Fruit fly (Drosophila melanogaster) whole organism, wandering third instar larva: ENCODE measurements around the gene CG13023.
A peak's percentile ranks its signal among the peaks of the same experiment; 100 is the strongest.
"Not testable (repeated sequence)": the region's sequence is repeated elsewhere in the genome, so short reads cannot be mapped to it uniquely, and the experiment has no call there.

Experiments used
- Abd-B ChIP-seq: fragments of >200 bp; optimal IDR thresholded peaks from 2 replicates; lab custom pipeline; 2017; ENCODE audit warnings: missing biosample characterization, missing genetic modification characterization
- CG9705 ChIP-seq: fragments of 200-800 bp; sonication (Bioruptor generic); optimal IDR thresholded peaks from 2 replicates; lab custom pipeline; 2018; ENCODE audit warnings: missing biosample characterization, mild to moderate bottlenecking, missing genetic modification characterization
- CrebA ChIP-seq: fragments of 200-800 bp; sonication (Bioruptor generic); optimal IDR thresholded peaks from 2 replicates; lab custom pipeline; 2016; ENCODE audit warnings: missing biosample characterization, mild to moderate bottlenecking, missing genetic modification characterization, borderline replicate concordance
- Dfd ChIP-seq: fragments of >200 bp; optimal IDR thresholded peaks from 2 replicates; lab custom pipeline; 2017; ENCODE audit warnings: missing biosample characterization, missing genetic modification characterization
- GATAd ChIP-seq: sonication (Bioruptor generic); optimal IDR thresholded peaks from 2 replicates; lab custom pipeline; 2016; ENCODE audit warnings: missing biosample characterization, missing genetic modification characterization
- Hnf4 ChIP-seq: fragments of 200-800 bp; sonication (Bioruptor generic); optimal IDR thresholded peaks from 2 replicates; lab custom pipeline; 2016; ENCODE audit warnings: missing biosample characterization, mild to moderate bottlenecking, missing genetic modification characterization
- Hr78 ChIP-seq: fragments of >200 bp; optimal IDR thresholded peaks from 2 replicates; lab custom pipeline; 2017; ENCODE audit warnings: missing biosample characterization, missing genetic modification characterization
- Hr83 ChIP-seq: fragments of 200-300 bp; sonication (Bioruptor generic); optimal IDR thresholded peaks from 2 replicates; lab custom pipeline; 2016; ENCODE audit warnings: missing biosample characterization, mild to moderate bottlenecking, missing genetic modification characterization, moderate library complexity; ENCODE audit not compliant: poor library complexity, severe bottlenecking
- Myc ChIP-seq: fragments of >200 bp; optimal IDR thresholded peaks from 2 replicates; lab custom pipeline; 2017
- N ChIP-seq: fragments of >200 bp; optimal IDR thresholded peaks from 2 replicates; lab custom pipeline; 2018; ENCODE audit warnings: missing biosample characterization, missing external identifiers, missing genetic modification characterization
- OdsH ChIP-seq: fragments of 200-800 bp; sonication (Bioruptor generic); optimal IDR thresholded peaks from 2 replicates; lab custom pipeline; 2016; ENCODE audit warnings: missing biosample characterization, mild to moderate bottlenecking, missing genetic modification characterization
- Rel ChIP-seq, 2 experiments: fragments of 200-800 bp; sonication (Bioruptor generic) in 1 of 2; optimal IDR thresholded peaks; 2 replicates in 1 of 2; 3 replicates in 1 of 2; lab custom pipeline; 2016 to 2019; ENCODE audit warnings: mild to moderate bottlenecking in 2 of 2, missing biosample characterization in 2 of 2, missing genetic modification characterization in 2 of 2, moderate library complexity in 1 of 2
- Sp1 ChIP-seq: fragments of 200-800 bp; sonication (Bioruptor generic); optimal IDR thresholded peaks from 3 replicates; lab custom pipeline; 2019; ENCODE audit warnings: missing biosample characterization, mild to moderate bottlenecking, missing genetic modification characterization, moderate library complexity
- Vsx2 ChIP-seq: fragments of 200-300, 225-300 bp; sonication (Bioruptor generic); optimal IDR thresholded peaks from 2 replicates; lab custom pipeline; 2018; ENCODE audit warnings: missing biosample characterization, missing genetic modification characterization; ENCODE audit not compliant: partially characterized antibody
- br ChIP-seq: fragments of 200-800 bp; sonication (Bioruptor generic); optimal IDR thresholded peaks from 2 replicates; lab custom pipeline; 2016; ENCODE audit warnings: missing biosample characterization, missing genetic modification characterization
- brk ChIP-seq: fragments of 200-800 bp; sonication (Bioruptor generic); optimal IDR thresholded peaks from 2 replicates; lab custom pipeline; 2016; ENCODE audit warnings: missing biosample characterization, mild to moderate bottlenecking, missing genetic modification characterization
- dl ChIP-seq, 2 experiments: fragments of 175-275, 200-275 bp in 1 of 2; fragments of 200-275 bp in 1 of 2; sonication (Bioruptor generic); optimal IDR thresholded peaks; lab custom pipeline; 2018; ENCODE audit warnings: mild to moderate bottlenecking in 2 of 2, missing biosample characterization in 2 of 2, missing genetic modification characterization in 2 of 2, moderate library complexity in 2 of 2; ENCODE audit not compliant: partially characterized antibody in 2 of 2, insufficient read depth in 1 of 2
- dsf ChIP-seq: sonication (Bioruptor generic); optimal IDR thresholded peaks from 2 replicates; lab custom pipeline; 2016; ENCODE audit warnings: missing biosample characterization, missing genetic modification characterization, borderline replicate concordance
- ey ChIP-seq: fragments of 200-800 bp; sonication (Bioruptor generic); optimal IDR thresholded peaks from 2 replicates; lab custom pipeline; 2016; ENCODE audit warnings: missing biosample characterization, missing genetic modification characterization
- foxo ChIP-seq, 2 experiments: fragments of 200-800 bp; sonication (Bioruptor generic); optimal IDR thresholded peaks; 2 replicates in 1 of 2; 3 replicates in 1 of 2; lab custom pipeline; 2016 to 2017; ENCODE audit warnings: missing biosample characterization in 2 of 2, missing genetic modification characterization in 2 of 2
- fru ChIP-seq: fragments of 200-800 bp; sonication (Bioruptor generic); optimal IDR thresholded peaks from 3 replicates; lab custom pipeline; 2016; ENCODE audit warnings: missing biosample characterization, mild to moderate bottlenecking, missing genetic modification characterization
- h ChIP-seq: fragments of 200-800 bp; sonication (Bioruptor generic); optimal IDR thresholded peaks from 3 replicates; lab custom pipeline; 2016; ENCODE audit warnings: missing biosample characterization, mild to moderate bottlenecking, missing genetic modification characterization
- jim ChIP-seq: fragments of 175-275, 200-325 bp; sonication (Bioruptor generic); optimal IDR thresholded peaks from 2 replicates; lab custom pipeline; 2016; ENCODE audit warnings: missing biosample characterization, mild to moderate bottlenecking, missing genetic modification characterization
- lola ChIP-seq: fragments of >200 bp; optimal IDR thresholded peaks from 2 replicates; lab custom pipeline; 2017; ENCODE audit warnings: missing biosample characterization, missing genetic modification characterization
- pan ChIP-seq: fragments of >200 bp; optimal IDR thresholded peaks from 2 replicates; lab custom pipeline; 2017
- psq ChIP-seq: fragments of 200-800 bp; sonication (Bioruptor generic); optimal IDR thresholded peaks from 3 replicates; lab custom pipeline; 2017; ENCODE audit warnings: missing biosample characterization, mild to moderate bottlenecking, missing genetic modification characterization, moderate library complexity
- rgr ChIP-seq: fragments of 200-800 bp; sonication (Bioruptor generic); optimal IDR thresholded peaks from 3 replicates; lab custom pipeline; 2016; ENCODE audit warnings: missing biosample characterization, mild to moderate bottlenecking, missing genetic modification characterization
- sv ChIP-seq: fragments of 200-800 bp; sonication (Bioruptor generic); optimal IDR thresholded peaks from 3 replicates; lab custom pipeline; 2016; ENCODE audit warnings: missing biosample characterization, missing genetic modification characterization
- tai ChIP-seq: sonication (Bioruptor generic); optimal IDR thresholded peaks from 2 replicates; lab custom pipeline; 2016; ENCODE audit warnings: missing biosample characterization, missing genetic modification characterization
- usp ChIP-seq: fragments of >200 bp; optimal IDR thresholded peaks from 2 replicates; lab custom pipeline; 2017; ENCODE audit warnings: missing biosample characterization, missing genetic modification characterization
- woc ChIP-seq: sonication (Bioruptor generic); optimal IDR thresholded peaks from 2 replicates; lab custom pipeline; 2016; ENCODE audit warnings: missing biosample characterization, mild to moderate bottlenecking, missing genetic modification characterization

CG13023 gene

DNA sequence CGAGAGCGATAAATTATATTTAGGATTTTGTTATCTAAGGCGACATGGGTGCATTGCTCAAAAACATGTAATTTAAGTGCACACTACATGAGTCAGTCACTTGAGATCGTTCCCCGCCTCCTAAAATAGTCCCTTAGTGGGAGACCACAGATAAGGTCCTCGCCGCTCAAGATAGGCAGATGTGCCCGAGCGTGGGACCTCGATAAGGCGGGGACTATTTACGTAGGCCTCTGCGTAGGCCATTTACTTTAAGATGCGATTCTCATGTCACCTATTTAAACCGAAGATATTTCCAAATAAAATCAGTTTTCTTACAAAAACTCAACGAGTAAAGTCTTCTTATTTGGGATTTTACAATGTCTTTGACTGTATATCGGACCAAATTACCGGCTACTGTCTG lies 27.3 kb upstream of the CG13023 start, which contains the start of gene Ogdh:
TSS of gene Ogdh (plus strand) at position 301 of the 400 bp plus-strand sequence.
- TF ChIP-seq ey (GFP tag; lab: Kevin White, UChicago); Rel (GFP tag; optimal IDR thresholded peaks at IDR 0.05; lab: Kevin White, UChicago); Rel (tag; optimal IDR thresholded peaks at IDR 0.05; lab: Kevin White, UChicago); foxo (GFP tag; optimal IDR thresholded peaks at IDR 0.05; lab: Kevin White, UChicago): not testable (repeated sequence)
- TF ChIP-seq, all 38 proteins: peak for 0; not testable (repeated sequence) for 38

- TF ChIP-seq sv (GFP tag; lab: Kevin White, UChicago) = no peak
- no peak for TF ChIP-seq dl (GFP tag; optimal IDR thresholded peaks at IDR 0.05; lab: Kevin White, UChicago; ENCODE audit: insufficient read depth in 1 of 2, partially characterized antibody in 2 of 2)
- no peak for TF ChIP-seq Hr83 (GFP tag; lab: Kevin White, UChicago)
- TF ChIP-seq Abd-B = no peak
- TF ChIP-seq pan (lab: Kevin White, UChicago) = no peak
Observed at dm6 chr3L:16944061-16944460, 16.8 kb upstream of the CG13023 start, which contains the start of gene Obp73a. Gene Obp73a (plus strand): TSS chr3L:16944361.

dm6 chr3L:16941319-16941718 lies 14.1 kb upstream of the CG13023 start:
- no peak for TF ChIP-seq Sp1 (GFP tag; lab: Kevin White, UChicago)
- no peak for TF ChIP-seq CrebA
- peak; percentile 16 for TF ChIP-seq br
- TF ChIP-seq rgr (GFP tag; lab: Kevin White, UChicago) = peak; percentile 4
- TF ChIP-seq, all 38 proteins: peak for 2

- TF ChIP-seq ey (GFP tag; lab: Kevin White, UChicago) (no peak), jim (GFP tag; lab: Kevin White, UChicago) (no peak), dsf (GFP tag; lab: Kevin White, UChicago) (no peak), dl (GFP tag; optimal IDR thresholded peaks at IDR 0.05; lab: Kevin White, UChicago; ENCODE audit: insufficient read depth in 1 of 2, partially characterized antibody in 2 of 2) (no peak), h (GFP tag; lab: Kevin White, UChicago) (no peak), Hnf4 (GFP tag; lab: Kevin White, UChicago) (no peak), brk (GFP tag; lab: Kevin White, UChicago) (no peak), CG9705 (GFP tag; lab: Kevin White, UChicago) (no peak), Dfd (GFP tag; lab: Kevin White, UChicago) (no peak), lola (GFP tag; lab: Kevin White, UChicago) (no peak), fru (GFP tag; lab: Kevin White, UChicago) (no peak), woc (GFP tag; lab: Kevin White, UChicago) (no peak), GATAd (GFP tag; lab: Kevin White, UChicago) (no peak), CrebA (no peak), Sp1 (GFP tag; lab: Kevin White, UChicago) (no peak), Myc (lab: Kevin White, UChicago) (no peak), Abd-B (no peak), tai (GFP tag; lab: Kevin White, UChicago) (no peak), N (GFP tag; lab: Kevin White, UChicago) (no peak)
Observed at dm6 chr3L:16938852-16939251, 11.6 kb upstream of the CG13023 start, which contains the start of gene CG13022. Gene CG13022 (minus strand): TSS chr3L:16938952.

DNA sequence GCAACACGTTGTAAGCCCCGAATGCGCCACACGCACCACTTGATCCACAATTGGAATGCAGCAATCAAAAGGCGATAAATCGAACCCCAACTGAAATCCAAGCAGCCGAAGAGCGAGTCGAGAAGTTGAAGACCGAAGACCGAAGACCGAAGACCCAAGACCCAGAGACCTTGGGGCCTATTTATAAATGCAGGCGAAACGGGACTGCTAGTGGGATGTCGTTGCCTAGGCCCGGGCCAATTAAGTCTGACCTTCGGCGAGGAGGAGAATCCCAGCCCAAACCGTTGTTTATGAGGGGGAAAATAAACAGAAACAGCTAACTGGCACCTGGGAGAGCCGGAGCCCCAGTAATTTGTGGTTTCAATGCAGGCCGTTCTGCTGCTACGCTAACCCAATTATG lies 9.5 kb upstream of the CG13023 start:
- TF ChIP-seq psq (no peak), Hnf4 (GFP tag; lab: Kevin White, UChicago) (no peak), CG9705 (GFP tag; lab: Kevin White, UChicago) (no peak), dsf (GFP tag; lab: Kevin White, UChicago) (no peak), Dfd (GFP tag; lab: Kevin White, UChicago) (no peak), Vsx2 (no peak), OdsH (GFP tag; lab: Kevin White, UChicago) (no peak), brk (GFP tag; lab: Kevin White, UChicago) (no peak), usp (no peak), Hr78 (no peak), ey (GFP tag; lab: Kevin White, UChicago) (no peak), jim (GFP tag; lab: Kevin White, UChicago) (no peak), fru (GFP tag; lab: Kevin White, UChicago) (no peak)
- TF ChIP-seq, all 38 proteins: peak for 0
